Worm (Caenorhabditis elegans) whole organism, midembryonic: ENCODE results near the gene VF13D12L.3.

Experiments
- cog-1 ChIP-seq: sonication (generic microtip); optimal IDR thresholded peaks from 2 replicates; lab custom pipeline; 2016; ENCODE audit warnings: missing genetic modification characterization, missing compliant biosample characterization
- klf-2 ChIP-seq: fragments of 200-800 bp; sonication (Bioruptor generic); conservative IDR thresholded peaks from 2 replicates; pipeline ENCODE4 v1.3.6; 2022; ENCODE audit warnings: missing genetic modification reagents, missing genetic modification characterization, missing compliant biosample characterization
- med-1 ChIP-seq: sonication (generic microtip); optimal IDR thresholded peaks from 2 replicates; lab custom pipeline; 2017; ENCODE audit warnings: missing genetic modification characterization, mild to moderate bottlenecking, missing compliant biosample characterization, antibody characterized with exemption, missing genetic modification reagents; ENCODE audit not compliant: insufficient read depth
- ref-1 ChIP-seq: fragments of 200-800 bp; sonication (Bioruptor generic); conservative IDR thresholded peaks from 2 replicates; pipeline ENCODE4 v1.3.6; 2022; ENCODE audit warnings: missing genetic modification reagents, missing genetic modification characterization, missing compliant biosample characterization
- ztf-29 ChIP-seq: fragments of 200-800 bp; sonication (Bioruptor generic); IDR thresholded peaks from 2 replicates; pipeline ENCODE4 v1.3.6; 2022; ENCODE audit warnings: missing genetic modification reagents, missing genetic modification characterization, missing compliant biosample characterization

DNA sequence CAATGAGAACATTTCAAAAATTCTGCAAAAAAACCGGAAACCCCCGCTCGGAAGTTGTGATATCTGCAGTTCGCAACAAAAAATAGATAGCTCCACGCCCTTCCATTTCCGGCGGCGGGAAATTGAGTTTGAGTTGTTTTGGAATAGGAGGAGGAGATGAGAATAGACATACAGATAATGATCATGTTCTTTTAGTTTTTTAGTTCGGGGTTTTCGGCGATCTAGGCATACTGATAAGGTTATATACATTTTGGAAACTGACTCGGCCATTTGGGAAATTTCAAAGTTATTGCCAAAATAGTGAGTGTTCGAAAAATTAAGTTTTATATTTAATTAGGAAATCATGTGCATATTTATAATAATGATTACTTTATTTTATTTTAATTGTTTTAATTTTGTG, 28.0 kb downstream of the VF13D12L.3 start:
- TF ChIP-seq ztf-29 (GFP tag; lab: Robert Waterston, UW), result no peak
- TF ChIP-seq med-1 (GFP tag; lab: Kevin White, UChicago), result no peak
- TF ChIP-seq cog-1 (tag; lab: Kevin White, UChicago), result no peak
- TF ChIP-seq ref-1 (GFP tag; lab: Robert Waterston, UW), result no peak
- no peak for TF ChIP-seq klf-2 (GFP tag; lab: Robert Waterston, UW)
